Worm (Caenorhabditis elegans): ENCODE results near the gene daf-3.

daf-3 gene

ce11 chrX:825375-825774 lies at the start of gene daf-3:
TSS of gene daf-3 (minus strand) at chrX:825475.
- TF ChIP-seq jun-1 (tag; optimal IDR thresholded peaks at IDR 0.05): no peak
- TF ChIP-seq zfp-2 (tag; optimal IDR thresholded peaks at IDR 0.05): no peak
- TF ChIP-seq hlh-11 (tag; optimal IDR thresholded peaks at IDR 0.05): no peak
- no peak for TF ChIP-seq spr-1 (tag; optimal IDR thresholded peaks at IDR 0.05)
- no peak for TF ChIP-seq ctbp-1 (GFP tag; IDR thresholded peaks at IDR 0.05)
- TF ChIP-seq spr-3 (GFP tag; optimal IDR thresholded peaks at IDR 0.05): no peak
- no peak for TF ChIP-seq Y105C5A.15 (GFP tag; IDR thresholded peaks at IDR 0.05)
- no peak for TF ChIP-seq daf-16 (GFP tag; optimal IDR thresholded peaks at IDR 0.05)
- peak; percentile 27 for TF ChIP-seq daf-16 (tag; optimal IDR thresholded peaks at IDR 0.05)
- no peak for TF ChIP-seq dmd-9 (GFP tag; IDR thresholded peaks at IDR 0.05)

ce11 chrX:873634-874033 lies 48.4 kb upstream of the daf-3 start:
- TF ChIP-seq pha-4 (GFP tag; IDR thresholded peaks at IDR 0.05) (no peak), pha-4 (tag; optimal IDR thresholded peaks at IDR 0.05) (no peak), unc-62 (GFP tag; optimal IDR thresholded peaks at IDR 0.05 in 1 of 2) (peak in 1 of 2 experiments; percentile 95), unc-62 (tag; optimal IDR thresholded peaks at IDR 0.05) (no peak), lsy-2 (tag; optimal IDR thresholded peaks at IDR 0.05) (no peak)

- TF ChIP-seq vab-7 (GFP tag; IDR thresholded peaks at IDR 0.05): 0 out of 2 replicates have a peak, but pooled peaks have one; percentile 34
- TF ChIP-seq mxl-2 (GFP tag; conservative IDR thresholded peaks at IDR 0.05): peak; percentile 38; the same call in 1 of the 2 replicates
- no peak for TF ChIP-seq sdz-12 (GFP tag; optimal IDR thresholded peaks at IDR 0.05)
- peak; percentile 87 for TF ChIP-seq pqm-1 (tag; optimal IDR thresholded peaks at IDR 0.05)
- peak; percentile 8 for TF ChIP-seq hlh-11 (tag; optimal IDR thresholded peaks at IDR 0.05)
- 0 out of 2 replicates have a peak, but pooled peaks have one; percentile 19 for TF ChIP-seq F26F4.8 (GFP tag; conservative IDR thresholded peaks at IDR 0.05)
- TF ChIP-seq snpc-4 (tag; optimal IDR thresholded peaks at IDR 0.05): peak; percentile 51
- TF ChIP-seq lin-29 (GFP tag; IDR thresholded peaks at IDR 0.05): no peak
- TF ChIP-seq set-16 (GFP tag; IDR thresholded peaks at IDR 0.05): peak; percentile 61
- TF ChIP-seq ceh-62 (tag; optimal IDR thresholded peaks at IDR 0.05): no peak
- peak; percentile 19 for TF ChIP-seq nhr-28 (tag; optimal IDR thresholded peaks at IDR 0.05)
- no peak for TF ChIP-seq ZK337.2 (GFP tag; IDR thresholded peaks at IDR 0.05)
- TF ChIP-seq F44E2.7 (GFP tag; IDR thresholded peaks at IDR 0.05): no peak
- TF ChIP-seq ceh-82 (tag; optimal IDR thresholded peaks at IDR 0.05): no peak
- no peak for TF ChIP-seq hlh-30 (tag; optimal IDR thresholded peaks at IDR 0.05; ENCODE audit: insufficient read depth)
- TF ChIP-seq spr-1 (tag; optimal IDR thresholded peaks at IDR 0.05): no peak
- TF ChIP-seq unc-62 (GFP tag; optimal IDR thresholded peaks at IDR 0.05 in 1 of 2): peak in 1 of 2 experiments; percentile 53
- no peak for TF ChIP-seq unc-62 (tag; optimal IDR thresholded peaks at IDR 0.05)
- no peak for TF ChIP-seq mdl-1 (tag; optimal IDR thresholded peaks at IDR 0.05)
- TF ChIP-seq daf-16 (GFP tag; optimal IDR thresholded peaks at IDR 0.05): no peak
- TF ChIP-seq daf-16 (tag; optimal IDR thresholded peaks at IDR 0.05): peak; percentile 36
Measured at ce11 chrX:871957-872715, 46.9 kb upstream of the daf-3 start, which contains the start of gene F56F10.1. TSS of gene F56F10.1 (plus strand) at chrX:872603.

- TF ChIP-seq ceh-62 (tag; optimal IDR thresholded peaks at IDR 0.05) (no peak), ztf-11 (tag; optimal IDR thresholded peaks at IDR 0.05) (no peak), rbr-2 (tag; optimal IDR thresholded peaks at IDR 0.05) (peak; percentile 24), Y48G9A.11 (GFP tag; IDR thresholded peaks at IDR 0.05) (no peak), hlh-11 (tag; optimal IDR thresholded peaks at IDR 0.05) (peak; percentile 39), dve-1 (tag; optimal IDR thresholded peaks at IDR 0.05; ENCODE audit: insufficient read depth) (peak; percentile 33), F10B5.3 (tag; optimal IDR thresholded peaks at IDR 0.05) (no peak), hif-1 (tag; optimal IDR thresholded peaks at IDR 0.05) (no peak), lsy-2 (tag; optimal IDR thresholded peaks at IDR 0.05) (no peak), ceh-20 (GFP tag; IDR thresholded peaks at IDR 0.05) (no peak), T26A8.4 (GFP tag; IDR thresholded peaks at IDR 0.05) (0 out of 2 replicates have a peak, but pooled peaks have one; percentile 31), lir-3 (tag; optimal IDR thresholded peaks at IDR 0.05) (no peak), lin-39 (tag; optimal IDR thresholded peaks at IDR 0.05) (no peak), ces-1 (GFP tag; optimal IDR thresholded peaks at IDR 0.05) (no peak), set-16 (GFP tag; IDR thresholded peaks at IDR 0.05) (peak; percentile 37; the same call in 1 of the 2 replicates), pqm-1 (tag; optimal IDR thresholded peaks at IDR 0.05) (no peak), dmd-6 (GFP tag; IDR thresholded peaks at IDR 0.05) (no peak), Y75B8A.6 (GFP tag; IDR thresholded peaks at IDR 0.05) (no peak), aha-1 (tag) (peak; percentile 58), ztf-7 (tag; optimal IDR thresholded peaks at IDR 0.05) (no peak)
Measured at ce11 chrX:871020-871419, 45.7 kb upstream of the daf-3 start, which contains the start of gene lgl-1. TSS of gene lgl-1 (minus strand) at chrX:871089.

Measured in whole organism, L4 larva.